Worm (Caenorhabditis elegans): ENCODE results near the gene srab-26.
A peak's percentile ranks its signal among the peaks of the same experiment; 100 is the strongest.

The srab-26 gene

DNA sequence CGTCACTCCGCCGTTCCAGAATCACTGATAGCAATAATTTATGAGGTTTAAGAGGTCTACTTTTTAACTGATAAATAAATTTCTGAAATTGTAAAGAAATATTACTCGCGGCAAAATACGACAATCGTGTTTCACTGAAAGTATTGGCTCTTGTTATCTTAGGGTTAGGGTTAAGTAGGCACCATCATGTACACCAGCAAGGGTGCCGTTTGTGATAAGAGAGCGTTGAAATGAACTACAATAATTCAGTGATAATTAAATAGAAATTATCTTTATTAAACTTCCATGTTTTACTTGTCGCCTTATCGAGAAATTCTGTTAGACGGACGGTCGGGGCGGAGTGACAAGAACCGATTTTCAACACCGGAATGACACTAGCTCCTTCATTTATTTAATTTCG lies 46.3 kb upstream of the srab-26 start (continued):
- TF ChIP-seq ceh-32 (tag; optimal IDR thresholded peaks at IDR 0.05; ENCODE audit: poor library complexity) (no peak), ceh-82 (tag; optimal IDR thresholded peaks at IDR 0.05) (no peak), dve-1 (tag; optimal IDR thresholded peaks at IDR 0.05; ENCODE audit: insufficient read depth) (peak; percentile 61), ctbp-1 (GFP tag; IDR thresholded peaks at IDR 0.05) (no peak)

DNA sequence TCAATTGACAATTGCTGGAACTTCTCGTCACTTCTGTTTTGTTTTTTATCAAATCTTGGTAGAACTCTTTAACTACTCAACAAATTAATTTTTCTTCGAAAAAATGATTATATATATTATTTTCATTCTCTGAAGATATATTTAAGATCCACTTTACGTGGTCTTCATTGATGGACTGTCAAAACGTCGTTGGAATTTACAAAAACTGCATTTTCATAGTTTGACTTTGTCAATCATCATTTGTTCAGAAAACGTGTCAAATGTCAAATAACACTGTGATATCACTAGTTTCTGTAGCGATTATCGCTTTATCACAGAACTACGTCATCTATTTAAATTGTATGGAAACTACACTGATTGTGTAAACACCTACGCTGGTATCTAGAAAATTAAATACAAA lies 45.1 kb upstream of the srab-26 start:
- no peak for TF ChIP-seq nhr-111 (GFP tag; optimal IDR thresholded peaks at IDR 0.05)
- TF ChIP-seq nhr-28 (tag; optimal IDR thresholded peaks at IDR 0.05) = peak; percentile 42
- no peak for TF ChIP-seq fos-1 (tag; optimal IDR thresholded peaks at IDR 0.05)
- TF ChIP-seq dmd-6 (GFP tag; IDR thresholded peaks at IDR 0.05) = peak; percentile 34; the same call in 1 of the 2 replicates
- peak; percentile 91 for TF ChIP-seq aha-1 (tag)

- TF ChIP-seq spr-3 (GFP tag; optimal IDR thresholded peaks at IDR 0.05) = no peak
- TF ChIP-seq lin-39 (tag; optimal IDR thresholded peaks at IDR 0.05) = no peak
- no peak for TF ChIP-seq ZK546.5 (tag; optimal IDR thresholded peaks at IDR 0.05)
- no peak for TF ChIP-seq ceh-44 (GFP tag; IDR thresholded peaks at IDR 0.05)
- TF ChIP-seq nhr-11 (tag; optimal IDR thresholded peaks at IDR 0.05) = no peak
- no peak for TF ChIP-seq F49E8.2 (tag; optimal IDR thresholded peaks at IDR 0.05; ENCODE audit: borderline replicate concordance)
- TF ChIP-seq sdz-12 (GFP tag; optimal IDR thresholded peaks at IDR 0.05) = no peak
- TF ChIP-seq fkh-10 (GFP tag; optimal IDR thresholded peaks at IDR 0.05) = no peak
- TF ChIP-seq mxl-3 (GFP tag; optimal IDR thresholded peaks at IDR 0.05) = no peak
- no peak for TF ChIP-seq nhr-77 (tag; optimal IDR thresholded peaks at IDR 0.05)
- no peak for TF ChIP-seq daf-12 (tag; optimal IDR thresholded peaks at IDR 0.05)
- no peak for TF ChIP-seq php-3 (GFP tag; IDR thresholded peaks at IDR 0.05)
- no peak for TF ChIP-seq attf-4 (tag; optimal IDR thresholded peaks at IDR 0.05)
- no peak for TF ChIP-seq spr-1 (tag; optimal IDR thresholded peaks at IDR 0.05)
- TF ChIP-seq jun-1 (tag; optimal IDR thresholded peaks at IDR 0.05) = no peak
- TF ChIP-seq dpl-1 (GFP tag; optimal IDR thresholded peaks at IDR 0.05) = no peak
These were observed 43.2 kb upstream of the srab-26 start, which contains the start of gene C50H2.7 for ce11 chrV:9922481-9922880. Gene C50H2.7, plus strand, starts transcription at chrV:9922781.

DNA sequence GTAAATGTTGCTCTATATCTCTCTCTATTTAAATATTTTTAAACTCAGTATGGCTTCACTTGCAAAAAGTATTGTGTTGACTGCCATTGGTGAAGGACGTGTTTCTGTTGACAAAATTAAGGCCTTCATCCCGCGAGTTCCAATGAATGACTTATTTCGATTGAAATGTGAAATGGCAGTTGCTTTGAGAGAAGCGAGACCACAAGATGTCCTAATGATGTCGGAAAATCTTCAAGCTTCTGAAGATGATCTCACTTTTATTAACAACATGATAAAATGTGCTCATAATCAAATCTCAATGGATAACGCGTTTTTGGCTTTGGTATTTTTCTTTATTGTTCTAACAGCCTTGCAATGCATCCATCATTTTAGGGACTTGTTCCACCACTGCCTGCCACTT lies 42.0 kb upstream of the srab-26 start, which contains the start of gene ceh-75:
ceh-75 (plus strand) TSS at position 50 of the 400 bp plus-strand sequence.
- TF ChIP-seq nhr-6 (tag; optimal IDR thresholded peaks at IDR 0.05) (no peak), daf-19 (GFP tag; conservative IDR thresholded peaks at IDR 0.05) (no peak), lin-13 (GFP tag; optimal IDR thresholded peaks at IDR 0.05) (no peak), unc-62 (GFP tag; optimal IDR thresholded peaks at IDR 0.05 in 1 of 2) (peak in 1 of 2 experiments; percentile 99), unc-62 (tag; optimal IDR thresholded peaks at IDR 0.05) (no peak)

DNA sequence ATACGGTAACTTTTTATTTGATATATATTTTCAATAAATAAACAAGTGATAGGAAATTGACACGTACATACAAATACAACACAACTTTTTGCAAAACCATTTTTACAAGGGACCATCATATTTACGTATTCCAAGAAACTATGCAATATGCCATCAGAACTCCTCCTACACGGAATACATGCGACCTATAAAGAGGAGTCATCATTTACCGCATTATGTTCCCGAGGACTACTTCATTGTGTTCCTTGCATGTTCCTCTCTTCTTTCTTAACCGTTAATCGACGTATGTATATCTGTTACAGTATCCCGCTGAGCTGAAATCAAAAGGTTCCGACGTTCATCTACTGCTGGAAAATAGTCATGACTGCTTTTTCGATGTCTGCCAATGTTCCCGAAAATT lies 39.1 kb upstream of the srab-26 start, which contains the start of gene C50H2.5:
C50H2.5 (plus strand) TSS at position 301 of the 400 bp plus-strand sequence.
- TF ChIP-seq zip-2 (tag; optimal IDR thresholded peaks at IDR 0.05) = no peak

DNA sequence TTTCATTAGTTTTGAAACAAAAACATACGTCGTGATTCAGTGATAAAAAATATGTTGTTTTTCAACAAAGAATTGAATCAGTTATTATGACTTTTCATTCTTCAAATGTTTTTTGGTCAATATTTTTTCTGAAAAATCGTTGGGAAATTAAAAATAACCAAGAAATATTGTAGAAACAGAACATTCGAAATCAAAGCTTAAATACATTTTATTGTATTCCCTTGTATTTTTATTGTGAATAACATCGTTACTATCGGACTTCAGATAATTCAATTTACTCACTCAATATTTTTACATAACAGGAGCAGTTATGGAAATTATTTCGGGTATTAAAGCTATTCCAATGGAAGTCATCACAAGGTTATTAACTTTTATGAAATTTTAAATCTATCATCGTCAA lies 37.4 kb upstream of the srab-26 start, which contains the start of gene C50H2.4:
C50H2.4 (plus strand) TSS at position 301 of the 400 bp plus-strand sequence.
- TF ChIP-seq lsy-2 (tag; optimal IDR thresholded peaks at IDR 0.05) = no peak
- TF ChIP-seq madf-5 (GFP tag; IDR thresholded peaks at IDR 0.05) = no peak
- no peak for TF ChIP-seq nhr-111 (GFP tag; optimal IDR thresholded peaks at IDR 0.05)
